Worm (Caenorhabditis elegans) whole organism, L1 larva: ENCODE results near the gene F02E11.4.

Source experiments
- ceh-82 ChIP-seq, 3 experiments: fragments of 150-350 bp in 1 of 3; sonication (generic microtip) in 2 of 3; optimal IDR thresholded peaks; 2 replicates each; lab custom pipeline; 2014 to 2017; ENCODE audit warnings: missing biosample characterization in 3 of 3, missing genetic modification characterization in 3 of 3
- efl-1 ChIP-seq, 4 experiments: fragments of 150-350 bp; optimal IDR thresholded peaks in 3 of 4; peaks in 1 of 4; 1 replicate in 1 of 4; 2 replicates in 3 of 4; lab custom pipeline; 2014; ENCODE audit warnings: missing biosample characterization in 2 of 4, missing genetic modification characterization in 2 of 4, missing genetic modification reagents in 2 of 4
- egl-27 ChIP-seq, 2 experiments: fragments of 150-350 bp in 1 of 2; sonication (generic microtip); optimal IDR thresholded peaks; 3 replicates each; lab custom pipeline; 2017 to 2018; ENCODE audit warnings: missing biosample characterization in 2 of 2, missing genetic modification characterization in 2 of 2, missing genetic modification reagents in 2 of 2
- lsy-2 ChIP-seq, 2 experiments: fragments of 150-350 bp; optimal IDR thresholded peaks; 2 replicates each; lab custom pipeline; 2014; ENCODE audit warnings: missing biosample characterization in 2 of 2, missing genetic modification characterization in 2 of 2
- pag-3 ChIP-seq: sonication (generic microtip); optimal IDR thresholded peaks from 2 replicates; lab custom pipeline; 2017; ENCODE audit warnings: missing genetic modification characterization, mild to moderate bottlenecking, missing compliant biosample characterization, antibody characterized with exemption, borderline replicate concordance; ENCODE audit not compliant: insufficient read depth

DNA sequence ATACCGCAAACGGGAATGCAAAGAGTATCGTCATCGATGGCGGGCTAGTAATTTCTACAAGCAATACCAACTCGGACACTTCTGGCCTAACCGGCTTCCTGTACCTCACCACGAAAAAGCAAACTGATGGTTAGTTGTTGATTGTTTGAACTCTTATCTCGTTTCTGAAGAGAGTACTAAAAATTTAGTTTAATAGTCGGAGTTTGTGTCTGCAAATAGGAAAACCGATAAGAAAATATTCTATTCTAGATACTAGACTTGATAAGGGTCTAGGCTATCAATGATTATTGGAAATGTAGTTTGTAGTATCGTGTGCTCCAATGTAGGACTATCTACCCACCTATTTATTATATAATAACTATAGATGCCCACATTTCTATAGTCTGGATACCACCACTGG, 41.3 kb upstream of the F02E11.4 start:
- TF ChIP-seq ceh-82 (tag; optimal IDR thresholded peaks at IDR 0.05; lab: Kevin White, UChicago), result no peak
- TF ChIP-seq egl-27 (tag; optimal IDR thresholded peaks at IDR 0.05; lab: Kevin White, UChicago), result no peak
- no peak for TF ChIP-seq efl-1 (optimal IDR thresholded peaks at IDR 0.05; lab: Kevin White, UChicago)
- no peak for TF ChIP-seq efl-1 (GFP tag; optimal IDR thresholded peaks at IDR 0.05 in 1 of 2; lab: Kevin White, UChicago)
- no peak for TF ChIP-seq lsy-2 (tag; optimal IDR thresholded peaks at IDR 0.05; lab: Kevin White, UChicago)
- TF ChIP-seq pag-3, result no peak
